Worm (Caenorhabditis elegans) whole organism, late embryonic: ENCODE data around the gene D2021.4.

ENCODE experiments used
- T23F11.4 ChIP-seq: fragments of 200-800 bp; sonication (Bioruptor generic); optimal IDR thresholded peaks from 2 replicates; lab custom pipeline; 2018; ENCODE audit warnings: mild to moderate bottlenecking, missing genetic modification characterization, missing compliant biosample characterization
- ahr-1 ChIP-seq: sonication (generic microtip); optimal IDR thresholded peaks from 2 replicates; lab custom pipeline; 2016; ENCODE audit warnings: missing genetic modification characterization, missing compliant biosample characterization
- ceh-14 ChIP-seq: sonication (generic microtip); optimal IDR thresholded peaks from 2 replicates; lab custom pipeline; 2016; ENCODE audit warnings: missing genotype, missing genetic modification characterization, missing compliant biosample characterization
- ceh-18 ChIP-seq: sonication (generic microtip); optimal IDR thresholded peaks from 2 replicates; lab custom pipeline; 2016; ENCODE audit warnings: missing genetic modification characterization, missing compliant biosample characterization
- ceh-19 ChIP-seq: fragments of 200-800 bp; sonication (Bioruptor generic); optimal IDR thresholded peaks from 2 replicates; lab custom pipeline; 2018; ENCODE audit warnings: mild to moderate bottlenecking, missing genetic modification characterization, missing compliant biosample characterization
- ceh-24 ChIP-seq: sonication (generic microtip); optimal IDR thresholded peaks from 2 replicates; lab custom pipeline; 2016; ENCODE audit warnings: mild to moderate bottlenecking, missing genetic modification characterization, missing compliant biosample characterization
- ceh-31 ChIP-seq: sonication (generic microtip); optimal IDR thresholded peaks from 2 replicates; lab custom pipeline; 2016; ENCODE audit warnings: missing genetic modification characterization, missing compliant biosample characterization
- ceh-45 ChIP-seq: fragments of 200-800 bp; sonication (Bioruptor generic); IDR thresholded peaks from 2 replicates; pipeline ENCODE4 v1.3.6; 2022; ENCODE audit warnings: missing genetic modification reagents, missing genetic modification characterization, missing compliant biosample characterization
- ceh-48 ChIP-seq: sonication (generic microtip); optimal IDR thresholded peaks from 2 replicates; lab custom pipeline; 2016; ENCODE audit warnings: missing genetic modification characterization, inconsistent platforms, missing compliant biosample characterization
- ceh-6 ChIP-seq: fragments of 200-800 bp; sonication (Bioruptor generic); optimal IDR thresholded peaks from 2 replicates; lab custom pipeline; 2018; ENCODE audit warnings: mild to moderate bottlenecking, missing genetic modification characterization, missing compliant biosample characterization
- ceh-9 ChIP-seq: sonication (generic microtip); optimal IDR thresholded peaks from 2 replicates; lab custom pipeline; 2016; ENCODE audit warnings: mild to moderate bottlenecking, missing genetic modification characterization, inconsistent platforms, missing compliant biosample characterization
- ets-4 ChIP-seq: sonication (generic microtip); optimal IDR thresholded peaks from 2 replicates; lab custom pipeline; 2016; ENCODE audit warnings: missing genetic modification characterization, missing compliant biosample characterization
- eyg-1 ChIP-seq: sonication (generic microtip); optimal IDR thresholded peaks from 2 replicates; lab custom pipeline; 2016; ENCODE audit warnings: missing genotype, missing genetic modification characterization, missing compliant biosample characterization
- fkh-10 ChIP-seq: fragments of 150-350 bp; optimal IDR thresholded peaks from 2 replicates; lab custom pipeline; 2014; ENCODE audit warnings: missing biosample characterization, missing genetic modification reagents, missing genetic modification characterization
- fkh-6 ChIP-seq: sonication (generic microtip); optimal IDR thresholded peaks from 2 replicates; lab custom pipeline; 2016; ENCODE audit warnings: missing genetic modification characterization, missing compliant biosample characterization
- gmeb-2 ChIP-seq: sonication (generic microtip); optimal IDR thresholded peaks from 2 replicates; lab custom pipeline; 2016; ENCODE audit warnings: missing genetic modification characterization, inconsistent platforms, missing compliant biosample characterization
- hlh-13 ChIP-seq: fragments of 200-800 bp; sonication (Bioruptor generic); optimal IDR thresholded peaks from 2 replicates; lab custom pipeline; 2018; ENCODE audit warnings: mild to moderate bottlenecking, missing genetic modification characterization, missing compliant biosample characterization
- hlh-8 ChIP-seq: sonication (generic microtip); optimal IDR thresholded peaks from 2 replicates; lab custom pipeline; 2016; ENCODE audit warnings: missing genotype, missing genetic modification characterization, missing compliant biosample characterization
- mec-3 ChIP-seq: sonication (generic microtip); optimal IDR thresholded peaks from 2 replicates; lab custom pipeline; 2016; ENCODE audit warnings: borderline replicate concordance, missing genetic modification characterization, missing compliant biosample characterization
- nfya-1 ChIP-seq: sonication (generic microtip); optimal IDR thresholded peaks from 2 replicates; lab custom pipeline; 2017; ENCODE audit warnings: missing genetic modification characterization, mild to moderate bottlenecking, missing compliant biosample characterization, antibody characterized with exemption, moderate library complexity
- nhr-11 ChIP-seq: fragments of 150-350 bp; optimal IDR thresholded peaks from 2 replicates; lab custom pipeline; 2014; ENCODE audit warnings: missing biosample characterization, missing genetic modification characterization
- nhr-232 ChIP-seq: sonication (generic microtip); optimal IDR thresholded peaks from 2 replicates; lab custom pipeline; 2016; ENCODE audit warnings: missing genetic modification characterization, missing compliant biosample characterization
- npax-4 ChIP-seq: sonication (generic microtip); optimal IDR thresholded peaks from 2 replicates; lab custom pipeline; 2016; ENCODE audit warnings: missing genetic modification characterization, missing compliant biosample characterization
- odd-2 ChIP-seq: sonication (generic microtip); optimal IDR thresholded peaks from 2 replicates; lab custom pipeline; 2017; ENCODE audit warnings: antibody characterized with exemption, mild to moderate bottlenecking, missing genetic modification characterization, missing compliant biosample characterization
- pag-3 ChIP-seq: sonication (generic microtip); optimal IDR thresholded peaks from 2 replicates; lab custom pipeline; 2016; ENCODE audit warnings: missing compliant biosample characterization, missing genetic modification characterization, borderline replicate concordance
- pax-1 ChIP-seq: fragments of 150-350 bp; optimal IDR thresholded peaks from 2 replicates; lab custom pipeline; 2014; ENCODE audit warnings: missing biosample characterization, missing genetic modification characterization
- pha-4 ChIP-seq: fragments of 150-350 bp; optimal IDR thresholded peaks from 2 replicates; lab custom pipeline; 2018; ENCODE audit warnings: missing biosample characterization, missing genetic modification reagents, missing genetic modification characterization
- pros-1 ChIP-seq: fragments of 150-350 bp; optimal IDR thresholded peaks from 2 replicates; lab custom pipeline; 2014; ENCODE audit warnings: missing biosample characterization, missing genetic modification reagents, missing genetic modification characterization
- sdc-2 ChIP-seq: sonication (generic microtip); optimal IDR thresholded peaks from 2 replicates; lab custom pipeline; 2016; ENCODE audit warnings: missing genotype, missing genetic modification characterization, missing compliant biosample characterization
- sox-2 ChIP-seq: fragments of 200-800 bp; sonication (Bioruptor generic); IDR thresholded peaks from 2 replicates; pipeline ENCODE4 v1.3.6; 2022; ENCODE audit warnings: missing genetic modification reagents, missing genetic modification characterization, missing compliant biosample characterization
- sox-4 ChIP-seq: sonication (generic microtip); optimal IDR thresholded peaks from 2 replicates; lab custom pipeline; 2017; ENCODE audit warnings: mild to moderate bottlenecking, missing genetic modification characterization, inconsistent platforms, missing compliant biosample characterization
- syd-9 ChIP-seq: sonication (generic microtip); optimal IDR thresholded peaks from 2 replicates; lab custom pipeline; 2016; ENCODE audit warnings: mild to moderate bottlenecking, missing genetic modification characterization, moderate library complexity, missing compliant biosample characterization
- tbx-7 ChIP-seq: sonication (generic microtip); optimal IDR thresholded peaks from 2 replicates; lab custom pipeline; 2016; ENCODE audit warnings: missing genotype, missing genetic modification characterization, missing compliant biosample characterization
- ttx-3 ChIP-seq: sonication (generic microtip); optimal IDR thresholded peaks from 2 replicates; lab custom pipeline; 2016; ENCODE audit warnings: missing genetic modification reagents, missing genetic modification characterization, missing compliant biosample characterization
- unc-3 ChIP-seq, 2 experiments: fragments of 200-800 bp in 1 of 2; sonication (Bioruptor generic) in 1 of 2; sonication (generic microtip) in 1 of 2; conservative IDR thresholded peaks in 1 of 2; optimal IDR thresholded peaks in 1 of 2; 2 replicates each; pipeline versions ENCODE4 v1.3.6 to Lab custom; 2016 to 2022; ENCODE audit warnings: missing compliant biosample characterization in 2 of 2, missing genetic modification characterization in 2 of 2, missing genetic modification reagents in 1 of 2
- unc-42 ChIP-seq: sonication (generic microtip); optimal IDR thresholded peaks from 2 replicates; lab custom pipeline; 2016; ENCODE audit warnings: missing genotype, missing genetic modification characterization, missing compliant biosample characterization
- zip-5 ChIP-seq: sonication (generic microtip); optimal IDR thresholded peaks from 2 replicates; lab custom pipeline; 2016; ENCODE audit warnings: missing genetic modification characterization, missing compliant biosample characterization

Gene D2021.4

ce11 chrX:8509088-8509487, 39.8 kb downstream of the D2021.4 start:
- TF ChIP-seq ets-4: no peak
- no peak for TF ChIP-seq ttx-3 (tag; lab: Kevin White, UChicago)
- no peak for TF ChIP-seq ceh-6

DNA sequence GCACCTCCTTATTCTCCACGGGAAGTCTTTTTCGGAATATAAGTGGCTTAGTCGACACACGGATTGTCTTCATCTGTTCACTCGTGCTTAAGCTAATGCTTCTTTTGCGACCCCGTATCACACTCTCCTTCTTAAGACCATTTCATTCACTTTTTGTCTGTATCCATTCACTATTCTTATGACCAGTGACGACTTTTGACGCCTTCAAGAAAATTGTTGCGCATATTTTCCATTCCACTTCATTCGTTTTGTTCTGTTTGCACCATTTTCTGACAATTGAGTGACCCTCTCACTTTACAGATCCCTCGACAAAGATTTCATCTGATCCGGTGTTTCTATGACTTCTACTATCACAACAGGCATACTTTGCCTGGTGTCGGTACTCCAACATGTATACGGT, 41.3 kb downstream of the D2021.4 start, which contains the start of gene H03E18.1:
H03E18.1 (plus strand) TSS at position 301 of the 400 bp plus-strand sequence.
- no peak for TF ChIP-seq sdc-2 (tag; lab: Kevin White, UChicago)

DNA sequence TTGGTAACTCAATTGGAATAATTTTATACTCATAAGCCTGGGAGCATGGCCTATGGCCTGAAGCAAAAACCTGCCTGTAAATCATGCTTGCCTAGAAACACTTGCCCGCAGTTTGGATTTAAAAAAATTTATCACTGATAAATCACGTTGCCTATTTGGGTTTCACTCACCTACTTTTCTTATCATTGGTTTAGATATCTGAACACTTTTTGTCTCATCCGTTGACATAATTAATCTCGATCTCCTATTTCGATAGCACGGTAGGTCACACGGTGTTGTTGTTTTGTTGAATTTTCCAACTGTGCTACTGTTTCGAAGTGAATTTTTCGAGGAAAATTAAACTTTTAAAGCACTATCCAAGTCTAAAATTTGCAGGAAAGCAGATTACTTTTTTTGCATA, 41.8 kb downstream of the D2021.4 start:
- TF ChIP-seq unc-3 (GFP tag; conservative IDR thresholded peaks at IDR 0.05; lab: Robert Waterston, UW): no peak
- TF ChIP-seq unc-3 (tag; optimal IDR thresholded peaks at IDR 0.05; lab: Kevin White, UChicago): no peak
- no peak for TF ChIP-seq unc-42 (tag; lab: Kevin White, UChicago)
- TF ChIP-seq ceh-9: no peak
- TF ChIP-seq nhr-11 (tag; lab: Kevin White, UChicago): no peak
- TF ChIP-seq ceh-31 (tag; lab: Kevin White, UChicago): no peak
- no peak for TF ChIP-seq ceh-24 (tag; lab: Kevin White, UChicago)
- no peak for TF ChIP-seq mec-3 (tag; lab: Kevin White, UChicago)
- no peak for TF ChIP-seq odd-2 (tag; lab: Kevin White, UChicago)

DNA sequence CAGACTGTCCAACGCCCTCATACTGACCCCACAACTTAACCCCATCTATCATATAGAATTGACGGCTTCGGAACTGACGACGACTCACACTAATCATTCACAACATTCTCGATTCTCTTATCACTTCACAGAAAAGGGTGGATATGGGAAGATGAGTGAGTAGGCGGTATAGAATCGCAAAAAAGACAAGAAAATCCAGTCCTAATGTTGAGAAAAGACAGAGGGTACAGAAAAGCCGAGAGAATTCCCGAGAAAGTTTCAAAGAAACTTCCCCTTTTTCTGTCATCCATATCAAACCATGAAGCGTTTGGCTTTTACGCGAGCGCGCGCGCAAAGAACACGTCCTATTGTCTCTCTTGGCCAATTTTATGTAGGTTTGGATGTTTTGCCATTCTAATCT, 44.7 kb downstream of the D2021.4 start:
- no peak for TF ChIP-seq nfya-1 (tag; lab: Kevin White, UChicago)
- TF ChIP-seq ceh-45 (GFP tag; lab: Robert Waterston, UW): no peak
- TF ChIP-seq fkh-10 (GFP tag; lab: Kevin White, UChicago): no peak
- no peak for TF ChIP-seq pax-1 (tag; lab: Kevin White, UChicago)
- no peak for TF ChIP-seq hlh-13 (GFP tag; lab: Kevin White, UChicago)
- TF ChIP-seq ceh-48 (tag; lab: Kevin White, UChicago): no peak
- TF ChIP-seq sox-4 (tag; lab: Kevin White, UChicago): no peak
- TF ChIP-seq T23F11.4 (GFP tag; lab: Kevin White, UChicago): no peak
- TF ChIP-seq unc-42 (tag; lab: Kevin White, UChicago): no peak
- TF ChIP-seq sox-2 (GFP tag; lab: Robert Waterston, UW): no peak
- no peak for TF ChIP-seq pag-3 (tag; lab: Kevin White, UChicago)
- TF ChIP-seq fkh-6 (tag; lab: Kevin White, UChicago): no peak
- TF ChIP-seq syd-9 (tag; lab: Kevin White, UChicago): no peak
- no peak for TF ChIP-seq ceh-24 (tag; lab: Kevin White, UChicago)
- no peak for TF ChIP-seq pros-1
- no peak for TF ChIP-seq zip-5 (tag; lab: Kevin White, UChicago)
- TF ChIP-seq nhr-232 (tag; lab: Kevin White, UChicago): no peak
- TF ChIP-seq pha-4 (tag; lab: Kevin White, UChicago): no peak

ce11 chrX:8500922-8501321, 48.0 kb downstream of the D2021.4 start, which contains the start of gene grd-4:
Gene grd-4, plus strand, starts transcription at chrX:8501222.
- TF ChIP-seq ceh-19 (no peak), hlh-8 (tag; lab: Kevin White, UChicago) (no peak), eyg-1 (tag; lab: Kevin White, UChicago) (no peak), ceh-18 (tag; lab: Kevin White, UChicago) (no peak), ceh-14 (tag; lab: Kevin White, UChicago) (no peak), ets-4 (no peak), syd-9 (tag; lab: Kevin White, UChicago) (no peak), npax-4 (tag; lab: Kevin White, UChicago) (no peak), unc-3 (GFP tag; conservative IDR thresholded peaks at IDR 0.05; lab: Robert Waterston, UW) (no peak), unc-3 (tag; optimal IDR thresholded peaks at IDR 0.05; lab: Kevin White, UChicago) (no peak), ahr-1 (tag; lab: Kevin White, UChicago) (no peak), tbx-7 (no peak), gmeb-2 (tag; lab: Kevin White, UChicago) (no peak)
